Worm (Caenorhabditis elegans) whole organism, early embryonic: ENCODE measurements around the gene arf-6.

ENCODE experiments used
- B0310.2 ChIP-seq: sonication (generic microtip); optimal IDR thresholded peaks from 2 replicates; lab custom pipeline; 2016; ENCODE audit warnings: mild to moderate bottlenecking, missing genetic modification characterization, missing compliant biosample characterization
- F13C5.2 ChIP-seq: sonication (generic microtip); optimal IDR thresholded peaks from 2 replicates; lab custom pipeline; 2017; ENCODE audit warnings: mild to moderate bottlenecking, missing genetic modification characterization, inconsistent platforms, missing compliant biosample characterization
- aly-1 ChIP-seq: sonication (generic microtip); optimal IDR thresholded peaks from 2 replicates; lab custom pipeline; 2016; ENCODE audit warnings: missing genetic modification characterization, missing compliant biosample characterization
- ama-1 ChIP-seq: fragments of 150-350 bp; optimal IDR thresholded peaks from 2 replicates; lab custom pipeline; 2014
- ceh-13 ChIP-seq: fragments of 200-800 bp; sonication (Bioruptor generic); optimal IDR thresholded peaks from 2 replicates; lab custom pipeline; 2018; ENCODE audit warnings: mild to moderate bottlenecking, missing genetic modification characterization, missing compliant biosample characterization
- ceh-36 ChIP-seq: sonication (generic microtip); optimal IDR thresholded peaks from 2 replicates; lab custom pipeline; 2016; ENCODE audit warnings: missing genetic modification characterization, inconsistent platforms, missing compliant biosample characterization
- ets-7 ChIP-seq: sonication (generic microtip); optimal IDR thresholded peaks from 2 replicates; lab custom pipeline; 2016; ENCODE audit warnings: missing genotype, missing genetic modification characterization, missing compliant biosample characterization
- flt-1 ChIP-seq: fragments of 200-800 bp; sonication (Bioruptor generic); IDR thresholded peaks from 2 replicates; pipeline ENCODE4 v1.3.6; 2022; ENCODE audit warnings: missing genetic modification characterization, missing compliant biosample characterization
- hmbx-1 ChIP-seq: sonication (generic microtip); optimal IDR thresholded peaks from 2 replicates; lab custom pipeline; 2016; ENCODE audit warnings: mild to moderate bottlenecking, missing genetic modification characterization, missing compliant biosample characterization
- hmg-4 ChIP-seq: fragments of 200-800 bp; sonication (Bioruptor generic); optimal IDR thresholded peaks from 2 replicates; lab custom pipeline; 2018; ENCODE audit warnings: mild to moderate bottlenecking, missing genetic modification characterization, missing compliant biosample characterization
- hnd-1 ChIP-seq: sonication (generic microtip); optimal IDR thresholded peaks from 2 replicates; lab custom pipeline; 2016; ENCODE audit warnings: missing genetic modification characterization, missing compliant biosample characterization
- pes-1 ChIP-seq: fragments of 200-800 bp; sonication (Bioruptor generic); IDR thresholded peaks from 2 replicates; pipeline ENCODE4 v1.3.6; 2022; ENCODE audit warnings: missing genetic modification reagents, missing genetic modification characterization, missing compliant biosample characterization
- scrt-1 ChIP-seq: fragments of 200-800 bp; sonication (Bioruptor generic); IDR thresholded peaks from 2 replicates; pipeline ENCODE4 v1.3.6; 2022; ENCODE audit warnings: missing genetic modification characterization, missing compliant biosample characterization
- sea-1 ChIP-seq: fragments of 200-800 bp; sonication (Bioruptor generic); conservative IDR thresholded peaks from 2 replicates; pipeline ENCODE4 v1.3.6; 2022; ENCODE audit warnings: missing genetic modification characterization, missing compliant biosample characterization
- tbx-11 ChIP-seq: fragments of 200-800 bp; sonication (Bioruptor generic); IDR thresholded peaks from 2 replicates; pipeline ENCODE4 v1.3.6; 2022; ENCODE audit warnings: missing genetic modification characterization, missing compliant biosample characterization
- tbx-37 ChIP-seq: fragments of 200-800 bp; sonication (Bioruptor generic); conservative IDR thresholded peaks from 2 replicates; pipeline ENCODE4 v1.3.6; 2022; ENCODE audit warnings: missing genetic modification reagents, missing genetic modification characterization, missing compliant biosample characterization
- tra-4 ChIP-seq: sonication (generic microtip); optimal IDR thresholded peaks from 2 replicates; lab custom pipeline; 2017; ENCODE audit warnings: missing genetic modification characterization, missing compliant biosample characterization

arf-6 gene

DNA sequence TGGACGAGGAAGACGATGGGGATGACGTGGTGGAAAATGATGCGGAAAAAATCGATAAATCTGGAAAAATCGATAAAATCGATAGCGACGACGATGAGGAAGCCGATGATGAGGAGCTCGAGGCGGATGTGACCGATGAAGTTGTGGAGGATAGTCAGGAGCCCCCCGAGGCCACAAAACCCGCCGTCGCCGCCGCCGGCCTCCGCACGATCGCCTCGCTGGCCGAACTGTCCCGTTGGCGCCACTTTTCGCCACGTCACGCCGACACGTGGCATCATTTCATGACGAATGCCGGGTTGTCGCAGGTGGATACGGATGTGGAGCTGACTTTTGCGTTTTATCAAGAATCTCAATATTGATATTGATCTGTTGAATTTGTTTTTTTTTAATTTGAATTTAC is 15.5 kb downstream of the arf-6 start:
- TF ChIP-seq B0310.2 (no peak), hmbx-1 (tag; lab: Kevin White, UChicago) (no peak), ama-1 (lab: Kevin White, UChicago) (no peak), tbx-37 (GFP tag; lab: Robert Waterston, UW) (no peak)

DNA sequence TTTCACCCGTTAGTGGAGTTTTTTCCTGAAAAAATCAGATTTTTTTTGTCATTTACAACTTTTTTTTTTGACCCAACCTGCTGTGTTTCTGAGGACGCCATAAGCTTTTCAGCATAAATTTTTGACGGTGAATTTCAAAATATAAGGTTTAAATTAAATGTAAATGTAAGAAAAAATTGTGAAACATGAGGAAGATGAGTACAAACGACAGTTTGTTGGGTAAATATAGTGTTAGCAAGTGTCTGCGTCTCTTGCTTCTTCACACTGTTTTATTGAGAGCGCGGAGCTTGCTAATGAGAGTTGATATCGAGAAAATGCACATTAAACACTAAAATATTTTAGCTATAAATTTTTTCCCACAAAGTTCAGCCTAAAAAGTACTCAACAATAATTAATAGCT is 23.5 kb downstream of the arf-6 start, which contains the start of gene rom-3:
rom-3 (minus strand) TSS at position 101 of the 400 bp plus-strand sequence.
- TF ChIP-seq B0310.2 (no peak), aly-1 (tag; lab: Kevin White, UChicago) (no peak), ama-1 (lab: Kevin White, UChicago) (no peak)

DNA sequence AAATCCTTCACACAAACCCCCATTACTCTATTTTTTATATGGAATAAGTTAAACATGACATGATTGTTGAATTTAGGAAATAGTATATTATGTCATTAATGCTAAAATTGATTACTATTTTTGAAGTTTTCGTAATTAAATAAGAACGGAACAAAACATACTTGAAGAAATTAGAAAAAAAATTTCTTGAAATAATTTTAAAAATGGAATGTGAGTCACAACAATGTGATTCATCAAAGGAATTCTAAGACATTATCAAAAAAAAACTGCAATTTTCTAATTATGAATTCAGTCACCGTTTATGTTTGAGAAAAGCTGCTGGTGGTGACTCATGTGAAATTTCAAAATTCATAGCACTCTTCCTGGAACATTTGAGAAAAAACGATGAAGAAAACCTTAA is 41.5 kb downstream of the arf-6 start, which contains the start of gene nccd-1:
nccd-1 (plus strand) TSS at position 301 of the 400 bp plus-strand sequence.
- TF ChIP-seq flt-1 (GFP tag; lab: Robert Waterston, UW) (no peak), hnd-1 (tag; lab: Kevin White, UChicago) (no peak), tbx-37 (GFP tag; lab: Robert Waterston, UW) (no peak), scrt-1 (GFP tag; lab: Robert Waterston, UW) (no peak), aly-1 (tag; lab: Kevin White, UChicago) (no peak), F13C5.2 (no peak), pes-1 (no peak), tra-4 (tag; lab: Kevin White, UChicago) (no peak), sea-1 (GFP tag; lab: Robert Waterston, UW) (no peak), ama-1 (lab: Kevin White, UChicago) (no peak)

DNA sequence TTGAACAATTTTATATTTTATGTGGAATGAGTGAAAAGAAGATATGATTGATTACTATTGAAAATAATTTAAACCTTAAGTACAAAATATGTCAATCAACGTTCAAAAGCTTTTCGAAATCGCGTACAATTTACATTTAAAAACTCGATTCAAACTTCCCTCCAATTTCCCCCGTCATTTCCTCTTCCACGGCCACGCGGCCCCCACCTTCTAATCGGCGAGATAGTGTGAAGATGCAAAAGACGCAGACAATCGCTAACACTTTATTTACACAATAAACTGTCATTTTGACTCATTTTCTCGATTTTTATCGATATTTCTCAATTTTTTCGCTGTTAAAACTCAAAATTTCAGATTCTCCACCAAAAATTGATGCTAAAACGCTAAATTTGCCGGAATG is 48.5 kb downstream of the arf-6 start, which contains the start of gene rom-4:
rom-4 (plus strand) TSS at position 398 of the 400 bp plus-strand sequence.
- TF ChIP-seq ama-1 (lab: Kevin White, UChicago) (no peak), hnd-1 (tag; lab: Kevin White, UChicago) (peak; percentile 28), hmg-4 (GFP tag; lab: Kevin White, UChicago) (no peak), F13C5.2 (no peak), ets-7 (peak; percentile 38), ceh-36 (tag; lab: Kevin White, UChicago) (no peak), flt-1 (GFP tag; lab: Robert Waterston, UW) (no peak), tra-4 (tag; lab: Kevin White, UChicago) (no peak), tbx-37 (GFP tag; lab: Robert Waterston, UW) (peak; percentile 85), ceh-13 (GFP tag; lab: Kevin White, UChicago) (no peak), pes-1 (peak; percentile 57; the same call in 1 of the 2 replicates), B0310.2 (no peak), aly-1 (tag; lab: Kevin White, UChicago) (no peak), hmbx-1 (tag; lab: Kevin White, UChicago) (no peak), sea-1 (GFP tag; lab: Robert Waterston, UW) (no peak), scrt-1 (GFP tag; lab: Robert Waterston, UW) (no peak), tbx-11 (GFP tag; lab: Robert Waterston, UW) (0 out of 2 replicates have a peak, but pooled peaks have one; percentile 37)
